Fruit fly (Drosophila melanogaster): ENCODE results near the gene CG32500.

- TF ChIP-seq ttk (optimal IDR thresholded peaks at IDR 0.05) (no peak), insv (optimal IDR thresholded peaks at IDR 0.05) (no peak), psq (optimal IDR thresholded peaks at IDR 0.05) (no peak), h (optimal IDR thresholded peaks at IDR 0.05) (no peak), Myc (optimal IDR thresholded peaks at IDR 0.05) (no peak)
Measured at dm6 chrX:21605514-21605913, 18.0 kb downstream of the CG32500 start.

Measured in Kc167 (cell line).